Worm (Caenorhabditis elegans): ENCODE measurements around the gene gsy-1.

ce11 chrII:12892407-12892806, 14.5 kb upstream of the gsy-1 start:
- TF ChIP-seq blmp-1 (tag; optimal IDR thresholded peaks at IDR 0.05) (no peak), ces-1 (GFP tag; optimal IDR thresholded peaks at IDR 0.05) (no peak), elt-3 (tag; optimal IDR thresholded peaks at IDR 0.05) (no peak), lin-15B (tag; optimal IDR thresholded peaks at IDR 0.05) (no peak), nhr-11 (tag; optimal IDR thresholded peaks at IDR 0.05) (no peak), sup-37 (GFP tag; optimal IDR thresholded peaks at IDR 0.05) (no peak), zag-1 (tag; optimal IDR thresholded peaks at IDR 0.05) (no peak), mep-1 (tag; optimal IDR thresholded peaks at IDR 0.05) (no peak), nhr-12 (tag; optimal IDR thresholded peaks at IDR 0.05) (no peak), rnt-1 (tag; optimal IDR thresholded peaks at IDR 0.05) (no peak), nhr-77 (tag; optimal IDR thresholded peaks at IDR 0.05) (no peak)
